Fruit fly (Drosophila melanogaster) whole organism, adult: ENCODE data around the gene Teh3.

Source experiments
- CG7101 ChIP-seq: fragments of 200-800 bp; sonication (Bioruptor generic); optimal IDR thresholded peaks from 2 replicates; lab custom pipeline; 2018; ENCODE audit warnings: missing biosample characterization, mild to moderate bottlenecking, missing genetic modification characterization, moderate library complexity
- Crg-1 ChIP-seq: fragments of 200-800 bp; sonication (Bioruptor generic); optimal IDR thresholded peaks from 2 replicates; lab custom pipeline; 2016; ENCODE audit warnings: missing biosample characterization, missing genetic modification characterization
- Mnt ChIP-seq: fragments of 200-800 bp; sonication (Bioruptor generic); optimal IDR thresholded peaks from 2 replicates; lab custom pipeline; 2016; ENCODE audit warnings: missing biosample characterization, mild to moderate bottlenecking, missing genetic modification characterization
- bab1 ChIP-seq: fragments of 200-800 bp; sonication (Bioruptor generic); optimal IDR thresholded peaks from 3 replicates; lab custom pipeline; 2019; ENCODE audit warnings: missing biosample characterization, mild to moderate bottlenecking, missing genetic modification characterization, moderate library complexity
- cic ChIP-seq: fragments of 200-800 bp; sonication (Bioruptor generic); optimal IDR thresholded peaks from 2 replicates; lab custom pipeline; 2017; ENCODE audit warnings: missing biosample characterization, mild to moderate bottlenecking, missing genetic modification characterization, moderate library complexity
- cnc ChIP-seq, 2 experiments: fragments of >200 bp; optimal IDR thresholded peaks; 2 replicates each; lab custom pipeline; 2017
- ovo ChIP-seq: fragments of 200-800 bp; sonication (Bioruptor generic); optimal IDR thresholded peaks from 2 replicates; lab custom pipeline; 2016; ENCODE audit warnings: missing biosample characterization, missing genetic modification characterization
- pad ChIP-seq: fragments of 200-800 bp; sonication (Bioruptor generic); optimal IDR thresholded peaks from 3 replicates; lab custom pipeline; 2017; ENCODE audit warnings: missing biosample characterization, missing genetic modification characterization, mild to moderate bottlenecking, moderate library complexity, missing genetic modification reagents
- toe ChIP-seq: fragments of 200-800 bp; sonication (Bioruptor generic); optimal IDR thresholded peaks from 2 replicates; lab custom pipeline; 2016; ENCODE audit warnings: missing biosample characterization, missing genetic modification characterization

DNA sequence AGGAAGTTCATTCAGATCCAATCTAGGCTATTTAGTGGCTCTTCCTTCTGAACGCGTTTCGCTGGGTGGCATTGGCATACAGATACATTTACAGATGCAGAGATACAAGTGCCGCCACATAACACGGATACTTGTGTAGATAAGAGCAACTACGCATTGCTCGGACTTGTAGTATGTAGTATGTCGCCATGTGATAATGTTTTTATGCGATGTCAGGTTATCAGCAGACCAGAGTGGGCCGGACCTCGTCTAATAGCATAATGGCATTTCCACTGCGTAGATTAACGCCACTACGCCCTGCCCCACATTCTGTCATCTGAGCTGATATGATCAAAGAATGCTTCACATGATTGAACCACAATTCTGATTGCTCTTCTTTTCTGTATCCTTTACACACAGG is 37.3 kb upstream of the Teh3 start:
- TF ChIP-seq bab1 = no peak
- TF ChIP-seq cic (GFP tag; lab: Kevin White, UChicago) = no peak
- TF ChIP-seq toe = no peak
- no peak for TF ChIP-seq pad
- no peak for TF ChIP-seq Crg-1 (GFP tag; lab: Kevin White, UChicago)
- no peak for TF ChIP-seq Mnt (GFP tag; lab: Kevin White, UChicago)
- TF ChIP-seq CG7101 (tag; lab: Kevin White, UChicago) = no peak
- no peak for TF ChIP-seq ovo
- TF ChIP-seq cnc (optimal IDR thresholded peaks at IDR 0.05; lab: Kevin White, UChicago) = no peak
